Worm (Caenorhabditis elegans) whole organism, L1 larva: Measurements from ENCODE around the gene srz-97.
A peak's percentile ranks its signal among the peaks of the same experiment; 100 is the strongest.

Experiments
- C16A3.4 ChIP-seq: fragments of 150-350 bp; optimal IDR thresholded peaks from 2 replicates; lab custom pipeline; 2014; ENCODE audit warnings: missing biosample characterization, missing genetic modification characterization
- Y116A8C.19 ChIP-seq: sonication (generic microtip); optimal IDR thresholded peaks from 2 replicates; lab custom pipeline; 2016; ENCODE audit warnings: missing compliant biosample characterization, missing genetic modification characterization, borderline replicate concordance
- ama-1 ChIP-seq: fragments of 150-350 bp; optimal IDR thresholded peaks from 2 replicates; lab custom pipeline; 2014
- blmp-1 ChIP-seq: fragments of 150-350 bp; optimal IDR thresholded peaks from 2 replicates; lab custom pipeline; 2014; ENCODE audit warnings: missing biosample characterization, missing genetic modification characterization
- ceh-63 ChIP-seq: fragments of 200-800 bp; sonication (Bioruptor generic); optimal IDR thresholded peaks from 2 replicates; lab custom pipeline; 2018; ENCODE audit warnings: mild to moderate bottlenecking, missing genetic modification characterization, missing compliant biosample characterization
- ceh-8 ChIP-seq: fragments of 200-800 bp; sonication (Bioruptor generic); optimal IDR thresholded peaks from 2 replicates; lab custom pipeline; 2018; ENCODE audit warnings: mild to moderate bottlenecking, missing genetic modification characterization, moderate library complexity, missing compliant biosample characterization
- dpl-1 ChIP-seq, 3 experiments: fragments of 150-350 bp in 2 of 3; sonication (generic microtip) in 1 of 3; optimal IDR thresholded peaks; 2 replicates each; lab custom pipeline; 2014 to 2017; ENCODE audit warnings: missing biosample characterization in 3 of 3, missing genetic modification characterization in 3 of 3, missing genetic modification reagents in 3 of 3
- efl-1 ChIP-seq, 4 experiments: fragments of 150-350 bp; optimal IDR thresholded peaks in 3 of 4; peaks in 1 of 4; 1 replicate in 1 of 4; 2 replicates in 3 of 4; lab custom pipeline; 2014; ENCODE audit warnings: missing biosample characterization in 2 of 4, missing genetic modification characterization in 2 of 4, missing genetic modification reagents in 2 of 4
- elt-2 ChIP-seq: sonication (generic microtip); optimal IDR thresholded peaks from 2 replicates; lab custom pipeline; 2016; ENCODE audit warnings: missing genetic modification characterization, mild to moderate bottlenecking, inconsistent platforms, missing compliant biosample characterization, missing genetic modification reagents
- elt-3 ChIP-seq, 6 experiments: fragments of 150-350 bp in 1 of 6; sonication (generic microtip); optimal IDR thresholded peaks; 2 replicates each; lab custom pipeline; 2017 to 2018; ENCODE audit warnings: missing biosample characterization in 6 of 6, missing genetic modification characterization in 6 of 6, inconsistent platforms in 1 of 6
- ets-5 ChIP-seq: fragments of 200-800 bp; sonication (Bioruptor generic); IDR thresholded peaks from 2 replicates; pipeline ENCODE4 v1.3.6; 2022; ENCODE audit warnings: missing genetic modification characterization, missing compliant biosample characterization
- fkh-10 ChIP-seq: sonication (generic microtip); optimal IDR thresholded peaks from 2 replicates; lab custom pipeline; 2017; ENCODE audit warnings: missing biosample characterization, missing genetic modification reagents, missing genetic modification characterization
- fkh-4 ChIP-seq: sonication (generic microtip); optimal IDR thresholded peaks from 2 replicates; lab custom pipeline; 2016; ENCODE audit warnings: missing compliant biosample characterization, missing genetic modification characterization, borderline replicate concordance
- fos-1 ChIP-seq: fragments of 150-350 bp; optimal IDR thresholded peaks from 2 replicates; lab custom pipeline; 2014; ENCODE audit warnings: missing biosample characterization, missing genetic modification characterization
- grh-1 ChIP-seq: fragments of 200-800 bp; sonication (Bioruptor generic); IDR thresholded peaks from 2 replicates; pipeline ENCODE4 v1.3.6; 2022; ENCODE audit warnings: missing genetic modification reagents, missing genetic modification characterization, missing compliant biosample characterization
- hpl-2 ChIP-seq: fragments of 150-350 bp; optimal IDR thresholded peaks from 2 replicates; lab custom pipeline; 2014; ENCODE audit warnings: missing biosample characterization, missing genetic modification reagents, missing genetic modification characterization
- irx-1 ChIP-seq: sonication (generic microtip); optimal IDR thresholded peaks from 2 replicates; lab custom pipeline; 2016; ENCODE audit warnings: missing genetic modification characterization, missing compliant biosample characterization
- lin-14 ChIP-seq: fragments of 200-800 bp; sonication (Bioruptor generic); optimal IDR thresholded peaks from 2 replicates; lab custom pipeline; 2018; ENCODE audit warnings: mild to moderate bottlenecking, missing genetic modification characterization, moderate library complexity, missing compliant biosample characterization
- lin-15B ChIP-seq: fragments of 150-350 bp; sonication (generic microtip); optimal IDR thresholded peaks from 3 replicates; lab custom pipeline; 2014; ENCODE audit warnings: missing biosample characterization, missing genetic modification characterization
- lin-35 ChIP-seq, 2 experiments: fragments of 150-350 bp; optimal IDR thresholded peaks; 2 replicates each; lab custom pipeline; 2014; ENCODE audit warnings: missing biosample characterization in 2 of 2, missing genetic modification characterization in 2 of 2, missing genetic modification reagents in 2 of 2
- lsy-2 ChIP-seq, 2 experiments: fragments of 150-350 bp; optimal IDR thresholded peaks; 2 replicates each; lab custom pipeline; 2014; ENCODE audit warnings: missing biosample characterization in 2 of 2, missing genetic modification characterization in 2 of 2
- mab-9 ChIP-seq: fragments of 200-800 bp; sonication (Bioruptor generic); IDR thresholded peaks from 2 replicates; pipeline ENCODE4 v1.3.6; 2022; ENCODE audit warnings: missing genetic modification reagents, missing genetic modification characterization, missing compliant biosample characterization
- mef-2 ChIP-seq: fragments of 150-350 bp; optimal IDR thresholded peaks from 2 replicates; lab custom pipeline; 2014; ENCODE audit warnings: missing biosample characterization, missing genetic modification characterization
- nhr-12 ChIP-seq: sonication (generic microtip); optimal IDR thresholded peaks from 2 replicates; lab custom pipeline; 2017; ENCODE audit warnings: missing biosample characterization, missing genetic modification characterization
- pax-3 ChIP-seq: fragments of 200-800 bp; sonication (Bioruptor generic); optimal IDR thresholded peaks from 2 replicates; lab custom pipeline; 2018; ENCODE audit warnings: mild to moderate bottlenecking, missing genetic modification characterization, moderate library complexity, missing compliant biosample characterization
- pqm-1 ChIP-seq: sonication (generic microtip); optimal IDR thresholded peaks from 3 replicates; lab custom pipeline; 2017; ENCODE audit warnings: missing biosample characterization, missing genetic modification characterization
- rnt-1 ChIP-seq: sonication (generic microtip); optimal IDR thresholded peaks from 2 replicates; lab custom pipeline; 2016; ENCODE audit warnings: mild to moderate bottlenecking, missing genetic modification characterization, moderate library complexity, missing compliant biosample characterization
- skn-1 ChIP-seq: fragments of 150-350 bp; optimal IDR thresholded peaks from 2 replicates; lab custom pipeline; 2014; ENCODE audit warnings: missing biosample characterization, missing genetic modification characterization
- snu-23 ChIP-seq: sonication (generic microtip); optimal IDR thresholded peaks from 2 replicates; lab custom pipeline; 2016; ENCODE audit warnings: missing genetic modification characterization, missing compliant biosample characterization
- sup-37 ChIP-seq: fragments of 200-800 bp; sonication (Bioruptor generic); optimal IDR thresholded peaks from 2 replicates; lab custom pipeline; 2018; ENCODE audit warnings: mild to moderate bottlenecking, missing genetic modification characterization, missing compliant biosample characterization
- swsn-7 ChIP-seq: sonication (generic microtip); optimal IDR thresholded peaks from 2 replicates; lab custom pipeline; 2016; ENCODE audit warnings: missing genetic modification characterization, missing compliant biosample characterization
- tlp-1 ChIP-seq: fragments of 150-350 bp; optimal IDR thresholded peaks from 2 replicates; lab custom pipeline; 2014; ENCODE audit warnings: missing biosample characterization, missing genetic modification characterization
- unc-86 ChIP-seq: sonication (generic microtip); optimal IDR thresholded peaks from 2 replicates; lab custom pipeline; 2016; ENCODE audit warnings: missing genetic modification characterization, missing compliant biosample characterization
- unc-98 ChIP-seq: fragments of 200-800 bp; sonication (Bioruptor generic); IDR thresholded peaks from 2 replicates; pipeline ENCODE4 v1.3.6; 2022; ENCODE audit warnings: missing genetic modification characterization, missing compliant biosample characterization
- vab-15 ChIP-seq: sonication (generic microtip); optimal IDR thresholded peaks from 2 replicates; lab custom pipeline; 2017; ENCODE audit warnings: missing genotype, mild to moderate bottlenecking, missing genetic modification characterization, missing compliant biosample characterization

Gene srz-97

ce11 chrV:14493665-14494064 lies 25.6 kb upstream of the srz-97 start:
- TF ChIP-seq mef-2: no peak
- no peak for TF ChIP-seq lin-14 (GFP tag; lab: Kevin White, UChicago)
- no peak for TF ChIP-seq ama-1 (lab: Kevin White, UChicago)
- TF ChIP-seq swsn-7: no peak
- TF ChIP-seq pax-3 (tag; lab: Kevin White, UChicago): no peak
- no peak for TF ChIP-seq dpl-1 (GFP tag; optimal IDR thresholded peaks at IDR 0.05; lab: Kevin White, UChicago)
- TF ChIP-seq hpl-2 (GFP tag; lab: Kevin White, UChicago): no peak
- no peak for TF ChIP-seq efl-1 (optimal IDR thresholded peaks at IDR 0.05; lab: Kevin White, UChicago)
- TF ChIP-seq efl-1 (GFP tag; optimal IDR thresholded peaks at IDR 0.05 in 1 of 2; lab: Kevin White, UChicago): no peak
- TF ChIP-seq Y116A8C.19 (tag; lab: Kevin White, UChicago): no peak

- TF ChIP-seq ets-5 (GFP tag; lab: Robert Waterston, UW) (no peak), lin-14 (GFP tag; lab: Kevin White, UChicago) (peak; percentile 25)
Measured at ce11 chrV:14491097-14491496, 23.1 kb upstream of the srz-97 start.

ce11 chrV:14484582-14484981 lies 16.5 kb upstream of the srz-97 start, which contains the start of gene R02D5.4:
Gene R02D5.4 (minus strand): TSS chrV:14484682.
- TF ChIP-seq tlp-1 (tag; lab: Kevin White, UChicago) (no peak), lsy-2 (tag; optimal IDR thresholded peaks at IDR 0.05; lab: Kevin White, UChicago) (no peak), grh-1 (GFP tag; lab: Robert Waterston, UW) (no peak), fkh-4 (tag; lab: Kevin White, UChicago) (no peak), elt-3 (tag; optimal IDR thresholded peaks at IDR 0.05; lab: Kevin White, UChicago) (no peak), unc-86 (tag; lab: Kevin White, UChicago) (no peak), skn-1 (tag; lab: Kevin White, UChicago) (no peak), irx-1 (tag; lab: Kevin White, UChicago) (no peak), fkh-10 (GFP tag; lab: Kevin White, UChicago) (no peak), blmp-1 (tag; lab: Kevin White, UChicago) (no peak), elt-2 (tag; lab: Kevin White, UChicago) (no peak), snu-23 (no peak), mab-9 (GFP tag; lab: Robert Waterston, UW) (no peak), dpl-1 (GFP tag; optimal IDR thresholded peaks at IDR 0.05; lab: Kevin White, UChicago) (no peak), pqm-1 (tag; lab: Kevin White, UChicago) (no peak), sup-37 (GFP tag; lab: Kevin White, UChicago) (no peak), ceh-63 (GFP tag; lab: Kevin White, UChicago) (no peak), lin-35 (GFP tag; optimal IDR thresholded peaks at IDR 0.05; lab: Kevin White, UChicago) (no peak)

- peak; percentile 34 for TF ChIP-seq elt-2 (tag; lab: Kevin White, UChicago)
- TF ChIP-seq vab-15 (tag; lab: Kevin White, UChicago): no peak
- TF ChIP-seq lsy-2 (tag; optimal IDR thresholded peaks at IDR 0.05; lab: Kevin White, UChicago): no peak
- TF ChIP-seq, all 84 proteins: peak for 1
Measured at ce11 chrV:14482728-14483210, 14.7 kb upstream of the srz-97 start, which contains the start of gene R02D5.3. Gene R02D5.3 (plus strand): TSS chrV:14483160.

- TF ChIP-seq rnt-1 (tag; lab: Kevin White, UChicago) (no peak), fos-1 (tag; lab: Kevin White, UChicago) (no peak), lin-15B (no peak), pax-3 (tag; lab: Kevin White, UChicago) (no peak), lsy-2 (tag; optimal IDR thresholded peaks at IDR 0.05; lab: Kevin White, UChicago) (no peak), nhr-12 (no peak), unc-98 (no peak), elt-3 (tag; optimal IDR thresholded peaks at IDR 0.05; lab: Kevin White, UChicago) (no peak), C16A3.4 (tag; lab: Kevin White, UChicago) (no peak), ceh-8 (GFP tag; lab: Kevin White, UChicago) (no peak), blmp-1 (tag; lab: Kevin White, UChicago) (no peak)
Measured at ce11 chrV:14481987-14482386, 13.9 kb upstream of the srz-97 start, which contains the start of gene R02D5.10. Gene R02D5.10 (plus strand): TSS chrV:14482287.
